Worm (Caenorhabditis elegans) whole organism, early embryonic: ENCODE results near the gene C32B5.13.

Experiments
- B0310.2 ChIP-seq: sonication (generic microtip); optimal IDR thresholded peaks from 2 replicates; lab custom pipeline; 2016; ENCODE audit warnings: mild to moderate bottlenecking, missing genetic modification characterization, missing compliant biosample characterization
- aly-1 ChIP-seq: sonication (generic microtip); optimal IDR thresholded peaks from 2 replicates; lab custom pipeline; 2016; ENCODE audit warnings: missing genetic modification characterization, missing compliant biosample characterization
- ama-1 ChIP-seq: fragments of 150-350 bp; optimal IDR thresholded peaks from 2 replicates; lab custom pipeline; 2014
- ceh-36 ChIP-seq: sonication (generic microtip); optimal IDR thresholded peaks from 2 replicates; lab custom pipeline; 2016; ENCODE audit warnings: missing genetic modification characterization, inconsistent platforms, missing compliant biosample characterization
- ets-7 ChIP-seq: sonication (generic microtip); optimal IDR thresholded peaks from 2 replicates; lab custom pipeline; 2016; ENCODE audit warnings: missing genotype, missing genetic modification characterization, missing compliant biosample characterization
- flt-1 ChIP-seq: fragments of 200-800 bp; sonication (Bioruptor generic); IDR thresholded peaks from 2 replicates; pipeline ENCODE4 v1.3.6; 2022; ENCODE audit warnings: missing genetic modification characterization, missing compliant biosample characterization
- hmbx-1 ChIP-seq: sonication (generic microtip); optimal IDR thresholded peaks from 2 replicates; lab custom pipeline; 2016; ENCODE audit warnings: mild to moderate bottlenecking, missing genetic modification characterization, missing compliant biosample characterization
- hmg-4 ChIP-seq: fragments of 200-800 bp; sonication (Bioruptor generic); optimal IDR thresholded peaks from 2 replicates; lab custom pipeline; 2018; ENCODE audit warnings: mild to moderate bottlenecking, missing genetic modification characterization, missing compliant biosample characterization
- hnd-1 ChIP-seq: sonication (generic microtip); optimal IDR thresholded peaks from 2 replicates; lab custom pipeline; 2016; ENCODE audit warnings: missing genetic modification characterization, missing compliant biosample characterization
- scrt-1 ChIP-seq: fragments of 200-800 bp; sonication (Bioruptor generic); IDR thresholded peaks from 2 replicates; pipeline ENCODE4 v1.3.6; 2022; ENCODE audit warnings: missing genetic modification characterization, missing compliant biosample characterization
- sea-1 ChIP-seq: fragments of 200-800 bp; sonication (Bioruptor generic); conservative IDR thresholded peaks from 2 replicates; pipeline ENCODE4 v1.3.6; 2022; ENCODE audit warnings: missing genetic modification characterization, missing compliant biosample characterization
- tbx-37 ChIP-seq: fragments of 200-800 bp; sonication (Bioruptor generic); conservative IDR thresholded peaks from 2 replicates; pipeline ENCODE4 v1.3.6; 2022; ENCODE audit warnings: missing genetic modification reagents, missing genetic modification characterization, missing compliant biosample characterization

DNA sequence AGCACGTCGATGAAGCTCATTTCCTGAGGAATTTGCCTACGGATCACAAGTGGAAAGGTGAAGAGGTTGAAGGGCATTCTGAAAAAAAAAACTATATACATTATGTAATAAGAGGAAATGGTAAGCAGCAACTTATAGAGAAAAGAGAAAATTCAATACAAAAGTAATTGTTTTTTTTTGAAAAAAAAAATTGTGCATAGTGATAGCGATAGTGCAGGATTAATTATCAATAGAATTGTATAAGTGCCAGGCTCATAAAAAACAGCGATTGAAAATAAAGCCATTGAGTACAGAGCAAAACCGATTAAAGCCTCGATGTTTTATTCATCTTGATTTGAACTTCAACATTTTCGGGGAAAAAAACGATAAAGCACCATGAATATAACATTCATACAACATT, 11.0 kb upstream of the C32B5.13 start, which contains the start of gene C32B5.15:
- TF ChIP-seq B0310.2 (tag; lab: Kevin White, UChicago) (no peak), flt-1 (GFP tag; lab: Robert Waterston, UW) (no peak), scrt-1 (GFP tag; lab: Robert Waterston, UW) (no peak), hnd-1 (tag; lab: Kevin White, UChicago) (no peak), ama-1 (lab: Kevin White, UChicago) (no peak), aly-1 (no peak), tbx-37 (GFP tag; lab: Robert Waterston, UW) (no peak), sea-1 (GFP tag; lab: Robert Waterston, UW) (no peak), hmbx-1 (no peak), hmg-4 (GFP tag; lab: Kevin White, UChicago) (no peak), ceh-36 (tag; lab: Kevin White, UChicago) (no peak), ets-7 (tag; lab: Kevin White, UChicago) (no peak)
